Fruit fly (Drosophila melanogaster): Measurements from ENCODE around the gene nod.
A peak's percentile ranks its signal among the peaks of the same experiment; 100 is the strongest.

- TF ChIP-seq Met (GFP tag; optimal IDR thresholded peaks at IDR 0.05) (peak; percentile 39), eg (GFP tag; IDR thresholded peaks at IDR 0.05) (0 out of 3 replicates have a peak, but pooled peaks have one; percentile 18), CG6792 (GFP tag; optimal IDR thresholded peaks at IDR 0.05) (no peak), Hr38 (GFP tag; optimal IDR thresholded peaks at IDR 0.05) (no peak), CG11294 (GFP tag; IDR thresholded peaks at IDR 0.05) (no peak), Sox102F (GFP tag; optimal IDR thresholded peaks at IDR 0.05) (no peak), CG8319 (GFP tag; optimal IDR thresholded peaks at IDR 0.05) (no peak)
Measured at dm6 chrX:11628986-11629571, 48.5 kb downstream of the nod start.

Data from whole organism, prepupa.